Worm (Caenorhabditis elegans) whole organism, L2 larva: Measurements from ENCODE around the gene srh-140.

Source experiments
- F13H6.1 ChIP-seq: sonication (generic microtip); optimal IDR thresholded peaks from 2 replicates; lab custom pipeline; 2016; ENCODE audit warnings: missing genetic modification characterization, missing compliant biosample characterization
- ceh-82 ChIP-seq: fragments of 150-350 bp; optimal IDR thresholded peaks from 2 replicates; lab custom pipeline; 2014; ENCODE audit warnings: missing biosample characterization, missing genetic modification characterization
- crh-2 ChIP-seq: sonication (generic microtip); optimal IDR thresholded peaks from 2 replicates; lab custom pipeline; 2017; ENCODE audit warnings: missing biosample characterization, missing genetic modification characterization
- zag-1 ChIP-seq: fragments of 150-350 bp; optimal IDR thresholded peaks from 2 replicates; lab custom pipeline; 2014; ENCODE audit warnings: missing biosample characterization, missing genetic modification characterization

- TF ChIP-seq zag-1 (tag; lab: Kevin White, UChicago), result no peak
- no peak for TF ChIP-seq F13H6.1 (tag; lab: Kevin White, UChicago)
- TF ChIP-seq ceh-82 (tag; lab: Kevin White, UChicago), result no peak
- no peak for TF ChIP-seq crh-2
These were observed 23.9 kb upstream of the srh-140 start, which contains the start of gene srx-29 for ce11 chrV:15698099-15698498.
